Worm (Caenorhabditis elegans) whole organism, L1 larva: ENCODE measurements around the gene gbh-2.
A peak's percentile ranks its signal among the peaks of the same experiment; 100 is the strongest.

Experiments used
- F16B12.6 ChIP-seq: fragments of 150-350 bp; optimal IDR thresholded peaks from 2 replicates; lab custom pipeline; 2014; ENCODE audit warnings: missing biosample characterization, missing genetic modification characterization
- blmp-1 ChIP-seq: fragments of 150-350 bp; optimal IDR thresholded peaks from 2 replicates; lab custom pipeline; 2014; ENCODE audit warnings: missing biosample characterization, missing genetic modification characterization
- ceh-82 ChIP-seq, 3 experiments: fragments of 150-350 bp in 1 of 3; sonication (generic microtip) in 2 of 3; optimal IDR thresholded peaks; 2 replicates each; lab custom pipeline; 2014 to 2017; ENCODE audit warnings: missing biosample characterization in 3 of 3, missing genetic modification characterization in 3 of 3
- dpl-1 ChIP-seq, 3 experiments: fragments of 150-350 bp in 2 of 3; sonication (generic microtip) in 1 of 3; optimal IDR thresholded peaks; 2 replicates each; lab custom pipeline; 2014 to 2017; ENCODE audit warnings: missing biosample characterization in 3 of 3, missing genetic modification characterization in 3 of 3, missing genetic modification reagents in 3 of 3
- efl-1 ChIP-seq, 4 experiments: fragments of 150-350 bp; optimal IDR thresholded peaks in 3 of 4; peaks in 1 of 4; 1 replicate in 1 of 4; 2 replicates in 3 of 4; lab custom pipeline; 2014; ENCODE audit warnings: missing biosample characterization in 2 of 4, missing genetic modification characterization in 2 of 4, missing genetic modification reagents in 2 of 4
- elt-3 ChIP-seq, 6 experiments: fragments of 150-350 bp in 1 of 6; sonication (generic microtip); optimal IDR thresholded peaks; 2 replicates each; lab custom pipeline; 2017 to 2018; ENCODE audit warnings: missing biosample characterization in 6 of 6, missing genetic modification characterization in 6 of 6, inconsistent platforms in 1 of 6
- fkh-10 ChIP-seq: sonication (generic microtip); optimal IDR thresholded peaks from 2 replicates; lab custom pipeline; 2017; ENCODE audit warnings: missing biosample characterization, missing genetic modification reagents, missing genetic modification characterization
- fos-1 ChIP-seq: fragments of 150-350 bp; optimal IDR thresholded peaks from 2 replicates; lab custom pipeline; 2014; ENCODE audit warnings: missing biosample characterization, missing genetic modification characterization
- grh-1 ChIP-seq: fragments of 200-800 bp; sonication (Bioruptor generic); IDR thresholded peaks from 2 replicates; pipeline ENCODE4 v1.3.6; 2022; ENCODE audit warnings: missing genetic modification reagents, missing genetic modification characterization, missing compliant biosample characterization
- isw-1 ChIP-seq: fragments of 200-800 bp; sonication (Bioruptor generic); IDR thresholded peaks from 2 replicates; pipeline ENCODE4 v1.3.6; 2022; ENCODE audit warnings: missing genetic modification characterization, missing compliant biosample characterization
- jun-1 ChIP-seq: fragments of 150-350 bp; optimal IDR thresholded peaks from 2 replicates; lab custom pipeline; 2014; ENCODE audit warnings: missing biosample characterization, missing genetic modification reagents, missing genetic modification characterization
- lin-14 ChIP-seq: fragments of 200-800 bp; sonication (Bioruptor generic); optimal IDR thresholded peaks from 2 replicates; lab custom pipeline; 2018; ENCODE audit warnings: mild to moderate bottlenecking, missing genetic modification characterization, moderate library complexity, missing compliant biosample characterization
- lin-35 ChIP-seq, 2 experiments: fragments of 150-350 bp; optimal IDR thresholded peaks; 2 replicates each; lab custom pipeline; 2014; ENCODE audit warnings: missing biosample characterization in 2 of 2, missing genetic modification characterization in 2 of 2, missing genetic modification reagents in 2 of 2
- lin-39 ChIP-seq: fragments of 150-350 bp; optimal IDR thresholded peaks from 2 replicates; lab custom pipeline; 2014; ENCODE audit warnings: missing biosample characterization, missing genetic modification reagents, missing genetic modification characterization
- lsy-2 ChIP-seq, 2 experiments: fragments of 150-350 bp; optimal IDR thresholded peaks; 2 replicates each; lab custom pipeline; 2014; ENCODE audit warnings: missing biosample characterization in 2 of 2, missing genetic modification characterization in 2 of 2
- mab-9 ChIP-seq: fragments of 200-800 bp; sonication (Bioruptor generic); IDR thresholded peaks from 2 replicates; pipeline ENCODE4 v1.3.6; 2022; ENCODE audit warnings: missing genetic modification reagents, missing genetic modification characterization, missing compliant biosample characterization
- mdl-1 ChIP-seq, 2 experiments: fragments of 150-350 bp; optimal IDR thresholded peaks; 2 replicates each; lab custom pipeline; 2014 to 2017; ENCODE audit warnings: missing biosample characterization in 2 of 2, missing genetic modification characterization in 2 of 2, inconsistent platforms in 1 of 2
- nhr-11 ChIP-seq: fragments of 150-350 bp; optimal IDR thresholded peaks from 2 replicates; lab custom pipeline; 2014; ENCODE audit warnings: missing biosample characterization, missing genetic modification characterization
- nhr-47 ChIP-seq: sonication (generic microtip); optimal IDR thresholded peaks from 2 replicates; lab custom pipeline; 2016; ENCODE audit warnings: mild to moderate bottlenecking, missing genetic modification characterization, moderate library complexity, missing compliant biosample characterization
- nhr-71 ChIP-seq: sonication (generic microtip); optimal IDR thresholded peaks from 2 replicates; lab custom pipeline; 2016; ENCODE audit warnings: mild to moderate bottlenecking, missing genetic modification characterization, moderate library complexity, missing compliant biosample characterization
- nhr-77 ChIP-seq: fragments of 150-350 bp; optimal IDR thresholded peaks from 2 replicates; lab custom pipeline; 2014; ENCODE audit warnings: missing biosample characterization, missing genetic modification characterization
- nhr-85 ChIP-seq: sonication (generic microtip); peaks from one replicate; lab custom pipeline; 2016; ENCODE audit warnings: missing genetic modification characterization, inconsistent platforms, missing compliant biosample characterization
- skn-1 ChIP-seq: fragments of 150-350 bp; optimal IDR thresholded peaks from 2 replicates; lab custom pipeline; 2014; ENCODE audit warnings: missing biosample characterization, missing genetic modification characterization
- snpc-4 ChIP-seq: fragments of 150-350 bp; optimal IDR thresholded peaks from 2 replicates; lab custom pipeline; 2014; ENCODE audit warnings: missing biosample characterization, missing genetic modification characterization
- sox-4 ChIP-seq: sonication (generic microtip); optimal IDR thresholded peaks from 2 replicates; lab custom pipeline; 2016; ENCODE audit warnings: missing genetic modification characterization, missing compliant biosample characterization
- sptf-1 ChIP-seq: fragments of 150-350 bp; optimal IDR thresholded peaks from 2 replicates; lab custom pipeline; 2014; ENCODE audit warnings: missing biosample characterization, missing genetic modification characterization
- tbx-2 ChIP-seq: sonication (generic microtip); optimal IDR thresholded peaks from 2 replicates; lab custom pipeline; 2016; ENCODE audit warnings: missing genetic modification characterization, missing compliant biosample characterization
- unc-98 ChIP-seq: fragments of 200-800 bp; sonication (Bioruptor generic); IDR thresholded peaks from 2 replicates; pipeline ENCODE4 v1.3.6; 2022; ENCODE audit warnings: missing genetic modification characterization, missing compliant biosample characterization
- xbp-1 ChIP-seq: sonication (generic microtip); optimal IDR thresholded peaks from 2 replicates; lab custom pipeline; 2016; ENCODE audit warnings: missing genetic modification characterization, missing compliant biosample characterization
- zag-1 ChIP-seq: fragments of 150-350 bp; optimal IDR thresholded peaks from 2 replicates; lab custom pipeline; 2014; ENCODE audit warnings: missing biosample characterization, missing genetic modification characterization
- zip-4 ChIP-seq: fragments of 200-800 bp; sonication (Bioruptor generic); optimal IDR thresholded peaks from 2 replicates; lab custom pipeline; 2018; ENCODE audit warnings: mild to moderate bottlenecking, missing genetic modification characterization, moderate library complexity, missing compliant biosample characterization

Gene gbh-2

ce11 chrII:8454513-8454912, 31.2 kb upstream of the gbh-2 start, which contains the start of gene F22B5.5:
TSS of gene F22B5.5 (minus strand) at chrII:8454613.
- no peak for TF ChIP-seq sptf-1
- no peak for TF ChIP-seq blmp-1 (tag; lab: Kevin White, UChicago)
- TF ChIP-seq snpc-4 = no peak
- TF ChIP-seq unc-98 (GFP tag; lab: Robert Waterston, UW) = no peak
- TF ChIP-seq nhr-11 (tag; lab: Kevin White, UChicago) = no peak
- no peak for TF ChIP-seq fos-1 (tag; lab: Kevin White, UChicago)
- TF ChIP-seq lin-39 (tag; lab: Kevin White, UChicago) = no peak
- TF ChIP-seq nhr-77 (tag; lab: Kevin White, UChicago) = no peak
- TF ChIP-seq tbx-2 = no peak
- no peak for TF ChIP-seq zag-1 (tag; lab: Kevin White, UChicago)
- TF ChIP-seq skn-1 (tag; lab: Kevin White, UChicago) = no peak
- no peak for TF ChIP-seq nhr-85 (tag; lab: Kevin White, UChicago)
- no peak for TF ChIP-seq xbp-1 (tag; lab: Kevin White, UChicago)
- TF ChIP-seq sox-4 (tag; lab: Kevin White, UChicago) = no peak
- no peak for TF ChIP-seq nhr-71 (tag; lab: Kevin White, UChicago)
- no peak for TF ChIP-seq grh-1 (GFP tag; lab: Robert Waterston, UW)

ce11 chrII:8456094-8456493, 29.6 kb upstream of the gbh-2 start, which contains the start of gene F22B5.6:
TSS of gene F22B5.6 (minus strand) at chrII:8456194.
- TF ChIP-seq efl-1 (optimal IDR thresholded peaks at IDR 0.05; lab: Kevin White, UChicago) = no peak
- TF ChIP-seq efl-1 (GFP tag; optimal IDR thresholded peaks at IDR 0.05 in 1 of 2; lab: Kevin White, UChicago) = peak in 1 of 2 experiments; percentile 73
- TF ChIP-seq mab-9 = no peak

- TF ChIP-seq dpl-1 (GFP tag; optimal IDR thresholded peaks at IDR 0.05; lab: Kevin White, UChicago) (peak in 2 of 3 experiments; percentile 6 to 59), lin-35 (GFP tag; optimal IDR thresholded peaks at IDR 0.05; lab: Kevin White, UChicago) (peak; percentile 13 to 55), fkh-10 (GFP tag; lab: Kevin White, UChicago) (no peak), F16B12.6 (tag; lab: Kevin White, UChicago) (peak; percentile 60), efl-1 (optimal IDR thresholded peaks at IDR 0.05; lab: Kevin White, UChicago) (peak; percentile 13 to 27), efl-1 (GFP tag; optimal IDR thresholded peaks at IDR 0.05 in 1 of 2; lab: Kevin White, UChicago) (peak; percentile 28 to 41)
- TF ChIP-seq, all 84 proteins: peak for 4
These were observed 28.8 kb upstream of the gbh-2 start for ce11 chrII:8456681-8457389.

- TF ChIP-seq isw-1 (GFP tag; lab: Robert Waterston, UW) (no peak), F16B12.6 (tag; lab: Kevin White, UChicago) (peak; percentile 48), ceh-82 (tag; optimal IDR thresholded peaks at IDR 0.05; lab: Kevin White, UChicago) (peak in 1 of 3 experiments; percentile 32), lin-35 (GFP tag; optimal IDR thresholded peaks at IDR 0.05; lab: Kevin White, UChicago) (no peak), mdl-1 (tag; optimal IDR thresholded peaks at IDR 0.05; lab: Kevin White, UChicago) (peak in 1 of 2 experiments; percentile 25), zip-4 (GFP tag; lab: Kevin White, UChicago) (peak; percentile 70), skn-1 (tag; lab: Kevin White, UChicago) (peak; percentile 50), lin-14 (GFP tag; lab: Kevin White, UChicago) (peak; percentile 55), nhr-71 (tag; lab: Kevin White, UChicago) (peak; percentile 14), nhr-85 (tag; lab: Kevin White, UChicago) (peak; percentile 48), efl-1 (optimal IDR thresholded peaks at IDR 0.05; lab: Kevin White, UChicago) (no peak), efl-1 (GFP tag; optimal IDR thresholded peaks at IDR 0.05 in 1 of 2; lab: Kevin White, UChicago) (peak; percentile 19 to 57), jun-1 (no peak), zag-1 (tag; lab: Kevin White, UChicago) (no peak), elt-3 (tag; optimal IDR thresholded peaks at IDR 0.05; lab: Kevin White, UChicago) (no peak), lsy-2 (tag; optimal IDR thresholded peaks at IDR 0.05; lab: Kevin White, UChicago) (peak in 1 of 2 experiments; percentile 33), blmp-1 (tag; lab: Kevin White, UChicago) (peak; percentile 1), nhr-47 (tag; lab: Kevin White, UChicago) (peak; percentile 2)
These were observed 28.2 kb upstream of the gbh-2 start, which contains the start of gene zyg-9 for ce11 chrII:8457438-8457837. TSS of gene zyg-9 (plus strand) at chrII:8457818.
